Fruit fly (Drosophila melanogaster) whole organism, pupa: ENCODE measurements around the gene CG15553.

ENCODE experiments used
- CG10348 ChIP-seq: fragments of 200-800 bp; sonication (Bioruptor generic); IDR thresholded peaks from 2 replicates; pipeline ENCODE4 v1.3.6; 2022; ENCODE audit warnings: missing biosample characterization, missing genetic modification characterization
- CG12605 ChIP-seq: fragments of 200-800 bp; sonication (Bioruptor generic); IDR thresholded peaks from 2 replicates; pipeline ENCODE4 v1.3.6; 2022; ENCODE audit warnings: missing biosample characterization, missing genetic modification characterization
- CG13204 ChIP-seq: fragments of 200-800 bp; sonication (Bioruptor generic); optimal IDR thresholded peaks from 2 replicates; lab custom pipeline; 2018; ENCODE audit warnings: missing biosample characterization, mild to moderate bottlenecking, missing genetic modification characterization, moderate library complexity
- CG14655 ChIP-seq: fragments of 200-800 bp; sonication (Bioruptor generic); optimal IDR thresholded peaks from 3 replicates; lab custom pipeline; 2017; ENCODE audit warnings: mild to moderate bottlenecking, missing biosample characterization, missing genetic modification reagents, missing genetic modification characterization
- CG15710 ChIP-seq: fragments of 200-800 bp; sonication (Bioruptor generic); optimal IDR thresholded peaks from 2 replicates; lab custom pipeline; 2018; ENCODE audit warnings: missing biosample characterization, mild to moderate bottlenecking, missing genetic modification characterization, moderate library complexity
- CG17806 ChIP-seq: fragments of 200-800 bp; sonication (Bioruptor generic); optimal IDR thresholded peaks from 2 replicates; lab custom pipeline; 2018; ENCODE audit warnings: missing biosample characterization, mild to moderate bottlenecking, missing genetic modification characterization, moderate library complexity
- CG32121 ChIP-seq: fragments of 200-800 bp; sonication (Bioruptor generic); IDR thresholded peaks from 2 replicates; pipeline ENCODE4 v1.3.6; 2022; ENCODE audit warnings: missing biosample characterization, missing genetic modification characterization
- CG34367 ChIP-seq: fragments of 200-800 bp; sonication (Bioruptor generic); optimal IDR thresholded peaks from 2 replicates; lab custom pipeline; 2018; ENCODE audit warnings: missing biosample characterization, mild to moderate bottlenecking, missing genetic modification characterization
- CG4496 ChIP-seq: fragments of 200-800 bp; sonication (Bioruptor generic); IDR thresholded peaks from 3 replicates; pipeline ENCODE4 v1.3.6; 2022; ENCODE audit warnings: missing biosample characterization, missing genetic modification characterization
- CG8159 ChIP-seq: fragments of 200-800 bp; sonication (Bioruptor generic); optimal IDR thresholded peaks from 3 replicates; lab custom pipeline; 2018; ENCODE audit warnings: missing biosample characterization, mild to moderate bottlenecking, missing genetic modification characterization, moderate library complexity
- CG8301 ChIP-seq: fragments of 200-800 bp; sonication (Bioruptor generic); optimal IDR thresholded peaks from 2 replicates; lab custom pipeline; 2018; ENCODE audit warnings: missing biosample characterization, mild to moderate bottlenecking, missing genetic modification characterization
- CG9948 ChIP-seq: fragments of 200-800 bp; sonication (Bioruptor generic); optimal IDR thresholded peaks from 2 replicates; lab custom pipeline; 2018; ENCODE audit warnings: missing biosample characterization, mild to moderate bottlenecking, missing genetic modification characterization, moderate library complexity
- D1 ChIP-seq: fragments of 200-800 bp; sonication (Bioruptor generic); optimal IDR thresholded peaks from 2 replicates; lab custom pipeline; 2018; ENCODE audit warnings: missing biosample characterization, mild to moderate bottlenecking, missing genetic modification characterization, moderate library complexity
- EcR ChIP-seq: fragments of 200-800 bp; sonication (Bioruptor generic); optimal IDR thresholded peaks from 3 replicates; lab custom pipeline; 2019; ENCODE audit warnings: missing biosample characterization, missing genetic modification characterization, mild to moderate bottlenecking, moderate library complexity, missing genetic modification reagents
- Ets98B ChIP-seq: fragments of 200-800 bp; sonication (Bioruptor generic); IDR thresholded peaks from 2 replicates; pipeline ENCODE4 v1.3.6; 2022; ENCODE audit warnings: missing biosample characterization, missing genetic modification characterization
- Pif1A ChIP-seq: fragments of 200-800 bp; sonication (Bioruptor generic); optimal IDR thresholded peaks from 3 replicates; lab custom pipeline; 2016; ENCODE audit warnings: missing biosample characterization, missing genetic modification characterization
- Pif1B ChIP-seq: fragments of 200-800 bp; sonication (Bioruptor generic); optimal IDR thresholded peaks from 3 replicates; lab custom pipeline; 2016; ENCODE audit warnings: missing biosample characterization, missing genetic modification characterization
- Snoo ChIP-seq: fragments of 200-800 bp; sonication (Bioruptor generic); optimal IDR thresholded peaks from 3 replicates; lab custom pipeline; 2017; ENCODE audit warnings: missing biosample characterization, mild to moderate bottlenecking, missing genetic modification characterization, inconsistent platforms
- fd96Ca ChIP-seq: fragments of 200-800 bp; sonication (Bioruptor generic); IDR thresholded peaks from 3 replicates; pipeline ENCODE4 v1.3.6; 2022; ENCODE audit warnings: missing biosample characterization, missing genetic modification characterization
- gl ChIP-seq: fragments of 200-800 bp; sonication (Bioruptor generic); optimal IDR thresholded peaks from 2 replicates; lab custom pipeline; 2018; ENCODE audit warnings: missing biosample characterization, mild to moderate bottlenecking, missing genetic modification characterization
- rn ChIP-seq: fragments of 200-800 bp; sonication (Bioruptor generic); IDR thresholded peaks from 2 replicates; pipeline ENCODE4 v1.3.6; 2022; ENCODE audit warnings: missing biosample characterization, missing genetic modification characterization

CG15553 gene

DNA sequence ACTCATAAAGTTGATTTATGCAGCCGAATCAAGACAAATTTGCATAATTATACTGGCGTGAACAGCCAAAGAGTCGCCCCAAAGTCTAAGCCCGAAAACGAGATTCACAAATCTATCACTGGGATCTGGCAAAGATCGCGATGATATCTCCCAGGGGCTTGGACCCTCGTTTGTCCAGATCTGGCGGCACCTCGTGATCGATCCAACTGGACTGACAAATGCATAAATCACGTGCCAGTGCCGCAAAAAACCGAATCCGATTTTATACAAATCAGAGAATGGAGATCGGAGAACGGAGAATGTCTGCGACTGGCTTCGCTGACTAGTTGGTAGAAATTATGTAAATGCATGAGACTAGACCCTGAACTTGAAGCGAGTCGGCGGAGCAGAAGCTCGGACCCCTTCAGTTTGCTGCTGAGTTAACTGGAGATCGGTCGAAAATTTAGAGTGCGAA lies 24.8 kb upstream of the CG15553 start, which contains the start of gene CG15554:
Gene CG15554 (plus strand): TSS at position 404 of the 454 bp plus-strand sequence.
- no peak for TF ChIP-seq CG8301 (tag; lab: Kevin White, UChicago)
- TF ChIP-seq CG9948 (tag; lab: Kevin White, UChicago): no peak
- no peak for TF ChIP-seq CG13204 (GFP tag; lab: Kevin White, UChicago)
- TF ChIP-seq Pif1A (GFP tag; lab: Kevin White, UChicago): no peak
- TF ChIP-seq CG8159 (tag; lab: Kevin White, UChicago): no peak
- TF ChIP-seq EcR (GFP tag; lab: Kevin White, UChicago): no peak
- no peak for TF ChIP-seq rn (GFP tag; lab: Robert Waterston, UW)
- no peak for TF ChIP-seq Ets98B (GFP tag; lab: Robert Waterston, UW)
- TF ChIP-seq Snoo (tag; lab: Kevin White, UChicago): no peak
- TF ChIP-seq CG15710: no peak
- no peak for TF ChIP-seq CG14655 (GFP tag; lab: Kevin White, UChicago)
- no peak for TF ChIP-seq CG34367
- no peak for TF ChIP-seq Pif1B (GFP tag; lab: Kevin White, UChicago)
- TF ChIP-seq CG32121 (GFP tag; lab: Robert Waterston, UW): no peak
- no peak for TF ChIP-seq D1 (tag; lab: Kevin White, UChicago)
- no peak for TF ChIP-seq CG17806 (tag; lab: Kevin White, UChicago)

DNA sequence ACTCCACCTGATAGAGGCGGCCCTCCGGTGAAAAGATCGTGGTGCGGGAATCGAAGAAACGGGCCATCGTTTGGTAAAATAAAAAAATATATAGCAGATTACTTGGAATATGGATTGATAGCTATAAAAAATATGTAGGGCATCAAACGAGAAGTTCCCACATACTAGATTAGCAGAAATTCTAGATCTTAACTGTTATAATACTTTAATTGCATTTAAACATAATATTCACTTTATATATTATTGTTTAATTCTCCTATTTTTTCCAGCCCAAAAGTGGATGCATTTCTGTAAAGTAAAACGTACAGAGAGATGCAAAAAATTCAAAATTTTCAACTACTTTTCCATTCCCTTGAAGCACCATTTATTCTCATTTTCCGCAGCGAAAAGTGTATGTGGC lies 22.3 kb upstream of the CG15553 start, which contains the start of gene Prosalpha3T:
Gene Prosalpha3T (minus strand): TSS at position 101 of the 400 bp plus-strand sequence.
- TF ChIP-seq CG8159 (tag; lab: Kevin White, UChicago): no peak
- no peak for TF ChIP-seq CG14655 (GFP tag; lab: Kevin White, UChicago)
- TF ChIP-seq rn (GFP tag; lab: Robert Waterston, UW): no peak
- TF ChIP-seq Snoo (tag; lab: Kevin White, UChicago): no peak
- no peak for TF ChIP-seq CG4496
- no peak for TF ChIP-seq Ets98B (GFP tag; lab: Robert Waterston, UW)
- TF ChIP-seq CG8301 (tag; lab: Kevin White, UChicago): no peak
- TF ChIP-seq CG17806 (tag; lab: Kevin White, UChicago): no peak
- TF ChIP-seq Pif1B (GFP tag; lab: Kevin White, UChicago): no peak
- no peak for TF ChIP-seq CG9948 (tag; lab: Kevin White, UChicago)

DNA sequence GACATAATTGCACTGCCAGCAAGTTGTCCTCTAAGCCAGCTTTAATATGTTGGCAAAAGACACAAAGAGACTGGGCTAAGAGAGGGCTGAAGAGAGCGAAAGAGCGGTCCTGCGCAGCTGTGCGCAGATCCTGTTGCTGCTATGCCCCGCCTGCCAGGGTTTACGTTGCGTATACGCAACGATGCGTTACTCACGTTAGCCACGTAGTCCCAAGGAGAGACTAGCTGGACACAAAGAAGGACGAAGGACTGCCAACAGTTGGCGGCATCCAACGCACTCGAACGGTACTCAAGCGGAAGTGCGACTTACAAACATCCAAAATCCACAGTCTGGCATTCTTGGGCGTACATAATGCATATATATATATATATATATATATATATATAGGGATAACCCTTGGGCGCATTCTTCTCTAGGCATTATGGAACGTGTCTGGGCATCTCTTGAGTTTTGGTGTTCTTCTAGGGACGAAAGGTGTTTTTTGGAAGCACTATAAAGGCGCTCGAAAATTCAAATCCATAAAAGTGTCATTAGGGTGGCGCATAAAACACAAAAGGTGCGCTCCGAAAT lies 19.0 kb upstream of the CG15553 start:
- TF ChIP-seq CG10348 (no peak), CG12605 (GFP tag; lab: Robert Waterston, UW) (no peak), Snoo (tag; lab: Kevin White, UChicago) (no peak), CG13204 (GFP tag; lab: Kevin White, UChicago) (no peak), CG15710 (no peak), CG9948 (tag; lab: Kevin White, UChicago) (no peak), Pif1B (GFP tag; lab: Kevin White, UChicago) (no peak), CG34367 (no peak), Ets98B (GFP tag; lab: Robert Waterston, UW) (no peak), CG8159 (tag; lab: Kevin White, UChicago) (no peak), rn (GFP tag; lab: Robert Waterston, UW) (no peak), gl (tag; lab: Kevin White, UChicago) (no peak), D1 (tag; lab: Kevin White, UChicago) (no peak), CG17806 (tag; lab: Kevin White, UChicago) (no peak), CG4496 (no peak), EcR (GFP tag; lab: Kevin White, UChicago) (no peak), CG14655 (GFP tag; lab: Kevin White, UChicago) (no peak), fd96Ca (GFP tag; lab: Robert Waterston, UW) (no peak), Pif1A (GFP tag; lab: Kevin White, UChicago) (no peak)

DNA sequence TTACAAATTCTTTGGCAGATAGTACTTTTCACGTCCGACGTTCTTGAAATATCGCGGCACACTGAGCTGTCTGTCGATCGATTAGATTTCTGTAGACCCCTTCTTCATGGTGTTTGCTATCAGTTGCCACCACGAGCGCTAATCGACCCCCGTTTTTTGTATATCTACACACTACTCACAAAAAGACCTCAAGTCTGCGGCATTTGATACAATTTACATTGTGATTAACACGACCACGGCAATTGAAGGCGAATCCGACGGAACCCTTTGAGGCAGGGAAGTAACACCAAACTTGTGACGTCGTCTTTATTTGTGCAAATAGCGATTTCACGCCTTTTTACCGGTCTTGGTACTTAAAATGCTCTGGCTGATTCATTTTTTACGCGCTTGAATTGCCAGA lies 8.2 kb upstream of the CG15553 start, which contains the start of gene Mayo:
Gene Mayo (minus strand): TSS at position 66 of the 400 bp plus-strand sequence.
- no peak for TF ChIP-seq gl (tag; lab: Kevin White, UChicago)
- TF ChIP-seq CG10348: no peak
- no peak for TF ChIP-seq CG15710
- no peak for TF ChIP-seq CG9948 (tag; lab: Kevin White, UChicago)
- TF ChIP-seq CG17806 (tag; lab: Kevin White, UChicago): no peak
- no peak for TF ChIP-seq CG12605 (GFP tag; lab: Robert Waterston, UW)
- no peak for TF ChIP-seq CG32121 (GFP tag; lab: Robert Waterston, UW)
- TF ChIP-seq Pif1A (GFP tag; lab: Kevin White, UChicago): no peak
- no peak for TF ChIP-seq CG13204 (GFP tag; lab: Kevin White, UChicago)
- TF ChIP-seq rn (GFP tag; lab: Robert Waterston, UW): no peak
- TF ChIP-seq Ets98B (GFP tag; lab: Robert Waterston, UW): no peak
- no peak for TF ChIP-seq CG34367
- TF ChIP-seq CG4496: no peak
- TF ChIP-seq CG8301 (tag; lab: Kevin White, UChicago): no peak
- TF ChIP-seq Pif1B (GFP tag; lab: Kevin White, UChicago): no peak
- no peak for TF ChIP-seq EcR (GFP tag; lab: Kevin White, UChicago)
- no peak for TF ChIP-seq Snoo (tag; lab: Kevin White, UChicago)
- TF ChIP-seq CG8159 (tag; lab: Kevin White, UChicago): no peak
- TF ChIP-seq fd96Ca (GFP tag; lab: Robert Waterston, UW): no peak
- no peak for TF ChIP-seq CG14655 (GFP tag; lab: Kevin White, UChicago)
- TF ChIP-seq, all 21 proteins: peak for 0

DNA sequence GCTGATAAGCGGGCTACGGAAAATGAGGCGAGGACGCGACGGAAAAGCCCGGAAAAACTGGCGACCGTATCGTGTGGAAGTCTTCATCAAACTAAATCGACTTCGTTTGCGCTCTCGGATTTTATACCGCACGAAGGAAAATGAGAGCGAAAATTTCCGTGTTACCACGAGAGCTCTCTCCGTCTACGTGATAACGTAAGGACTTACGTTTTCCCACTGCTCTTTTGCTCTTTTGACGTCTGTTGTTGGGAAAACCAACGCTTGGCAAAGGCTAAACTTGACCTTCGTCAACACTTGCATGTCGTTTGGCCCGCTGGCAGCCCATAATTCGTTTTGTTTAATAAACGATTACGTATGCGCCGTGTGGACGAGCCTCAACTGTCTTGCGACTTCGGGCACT lies 3.7 kb downstream of the CG15553 start, which contains the start of gene CG11317:
Gene CG11317 (minus strand): TSS at position 101 of the 400 bp plus-strand sequence.
- no peak for TF ChIP-seq Pif1B (GFP tag; lab: Kevin White, UChicago)
- TF ChIP-seq D1 (tag; lab: Kevin White, UChicago): no peak
- no peak for TF ChIP-seq fd96Ca (GFP tag; lab: Robert Waterston, UW)
- TF ChIP-seq, all 21 proteins: peak for 0
